Worm (Caenorhabditis elegans): ENCODE measurements around the gene let-756.

The let-756 gene

DNA sequence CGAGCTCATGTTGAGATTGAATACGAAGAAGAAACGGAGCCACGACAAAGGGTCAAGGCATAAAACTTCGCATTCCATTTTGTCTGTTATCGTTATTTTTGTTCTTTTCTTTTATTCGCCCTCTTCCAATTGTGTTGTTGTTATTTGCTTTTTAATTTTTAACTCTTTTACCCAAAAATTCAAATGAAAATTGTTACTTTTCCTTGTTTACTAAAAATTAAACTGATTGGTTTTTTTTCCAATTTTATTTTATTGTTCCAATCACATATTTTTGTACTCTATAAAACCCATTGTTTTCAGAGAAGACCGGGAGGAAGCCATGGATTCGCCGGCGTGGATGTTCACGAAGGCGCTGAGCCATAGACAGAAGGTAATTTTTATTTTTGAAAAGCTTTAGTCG is 26.5 kb upstream of the let-756 start, which contains the start of gene C16A3.5:
TSS of gene C16A3.5 (plus strand) at position 301 of the 400 bp plus-strand sequence.
- TF ChIP-seq ama-1 (optimal IDR thresholded peaks at IDR 0.05) (peak; percentile 55), zag-1 (tag; optimal IDR thresholded peaks at IDR 0.05) (no peak)

DNA sequence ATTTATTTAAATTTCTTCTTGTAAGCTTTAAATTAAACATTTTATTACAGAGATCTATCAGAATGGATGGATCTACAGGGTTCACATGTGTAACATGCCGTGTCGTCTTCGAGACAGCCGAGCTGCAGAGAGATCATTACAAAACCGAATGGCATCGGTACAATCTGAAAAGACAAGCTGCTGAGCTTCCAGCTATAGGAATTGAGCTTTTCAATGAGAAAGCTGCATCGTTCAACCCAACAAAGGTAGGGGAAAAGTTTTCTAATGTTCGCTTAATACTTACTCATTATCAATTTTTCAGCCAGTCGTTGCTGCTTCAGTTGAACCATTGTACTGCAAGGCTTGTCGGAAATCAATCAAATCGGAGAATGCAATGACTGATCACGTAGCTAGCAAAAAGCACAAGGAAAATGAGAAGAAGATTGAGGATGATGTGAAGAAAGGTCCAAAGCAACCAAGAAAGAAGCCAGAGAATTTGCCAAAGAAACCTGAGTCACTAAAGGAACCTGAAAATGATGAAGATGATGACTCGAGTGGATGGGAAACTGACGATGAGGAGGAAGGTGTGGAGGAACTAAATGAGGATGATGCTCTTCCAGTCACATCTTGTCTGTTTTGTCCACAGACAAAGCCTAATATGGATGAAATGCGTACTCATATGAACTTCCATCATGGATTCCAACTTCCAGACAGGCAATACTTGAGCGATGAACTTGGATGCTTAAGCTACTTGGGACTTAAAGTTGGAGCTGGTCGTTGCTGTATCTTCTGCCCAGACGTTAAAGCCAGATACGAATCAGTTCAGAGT is 25.1 kb upstream of the let-756 start, which contains the start of gene znf-622:
TSS of gene znf-622 (plus strand) at position 51 of the 808 bp plus-strand sequence.
- TF ChIP-seq ama-1 (optimal IDR thresholded peaks at IDR 0.05): peak; percentile 14
- peak in 1 of 2 experiments; percentile 91 for TF ChIP-seq unc-62 (GFP tag; optimal IDR thresholded peaks at IDR 0.05 in 1 of 2)
- TF ChIP-seq unc-62 (tag; optimal IDR thresholded peaks at IDR 0.05): no peak
- no peak for TF ChIP-seq snpc-1.2 (GFP tag; IDR thresholded peaks at IDR 0.05)

ce11 chrIII:6382987-6383602 is 23.8 kb upstream of the let-756 start, which contains the start of gene let-716:
Gene let-716 (plus strand): TSS chrIII:6383552.
- TF ChIP-seq dve-1 (tag; optimal IDR thresholded peaks at IDR 0.05; ENCODE audit: insufficient read depth) (peak; percentile 19), lsy-2 (tag; optimal IDR thresholded peaks at IDR 0.05) (peak; percentile 56 to 97), unc-62 (GFP tag; optimal IDR thresholded peaks at IDR 0.05 in 1 of 2) (peak in 1 of 2 experiments; percentile 14), unc-62 (tag; optimal IDR thresholded peaks at IDR 0.05) (no peak), nhr-28 (tag; optimal IDR thresholded peaks at IDR 0.05) (peak; percentile 5), mxl-2 (GFP tag; conservative IDR thresholded peaks at IDR 0.05) (no peak), dpl-1 (GFP tag; optimal IDR thresholded peaks at IDR 0.05) (peak; percentile 24), snpc-4 (tag; optimal IDR thresholded peaks at IDR 0.05) (no peak), hif-1 (tag; optimal IDR thresholded peaks at IDR 0.05) (peak in 1 of 2 experiments; percentile 20), hmg-1.1 (GFP tag; IDR thresholded peaks at IDR 0.05) (0 out of 2 replicates have a peak, but pooled peaks have one; percentile 46), mes-2 (tag; optimal IDR thresholded peaks at IDR 0.05; ENCODE audit: poor library complexity, severe bottlenecking) (peak; percentile 40), mep-1 (tag; optimal IDR thresholded peaks at IDR 0.05) (peak; percentile 8), ces-1 (GFP tag; optimal IDR thresholded peaks at IDR 0.05) (no peak), lin-38 (GFP tag; IDR thresholded peaks at IDR 0.05) (peak; percentile 39; the same call in 1 of the 2 replicates)

DNA sequence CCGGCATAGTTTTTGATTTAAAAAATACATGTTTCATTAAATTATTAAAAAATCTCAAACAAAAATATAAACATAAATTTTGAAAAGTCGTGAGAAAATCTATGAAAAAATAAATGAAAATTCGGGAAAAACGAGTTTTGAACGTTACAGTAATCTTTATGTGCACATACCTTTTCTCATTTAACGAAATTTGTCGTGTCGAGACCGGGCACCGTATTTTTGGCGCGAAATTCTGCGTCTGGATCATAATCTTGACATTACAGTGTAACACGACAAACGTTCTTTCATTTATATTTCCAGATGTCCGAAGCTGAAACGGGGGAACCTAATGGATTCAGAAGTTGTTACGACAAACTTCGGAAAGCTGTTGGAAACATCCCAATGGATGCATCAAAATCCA is 17.4 kb upstream of the let-756 start, which contains the start of gene C16A3.2:
TSS of gene C16A3.2 (plus strand) at position 301 of the 400 bp plus-strand sequence.
- TF ChIP-seq unc-62 (GFP tag; optimal IDR thresholded peaks at IDR 0.05 in 1 of 2): no peak
- TF ChIP-seq unc-62 (tag; optimal IDR thresholded peaks at IDR 0.05): no peak
- no peak for TF ChIP-seq madf-5 (GFP tag; IDR thresholded peaks at IDR 0.05)
- no peak for TF ChIP-seq mdt-29 (GFP tag; IDR thresholded peaks at IDR 0.05)
- no peak for TF ChIP-seq F44E2.7 (GFP tag; IDR thresholded peaks at IDR 0.05)
- TF ChIP-seq nhr-28 (tag; optimal IDR thresholded peaks at IDR 0.05): no peak
- TF ChIP-seq lim-7 (GFP tag; IDR thresholded peaks at IDR 0.05): no peak
- no peak for TF ChIP-seq lin-13 (GFP tag; optimal IDR thresholded peaks at IDR 0.05)
- TF ChIP-seq saeg-2 (GFP tag; IDR thresholded peaks at IDR 0.05): no peak
- no peak for TF ChIP-seq vab-7 (GFP tag; IDR thresholded peaks at IDR 0.05)
- no peak for TF ChIP-seq T26A8.4 (GFP tag; IDR thresholded peaks at IDR 0.05)
- TF ChIP-seq egl-27 (tag; optimal IDR thresholded peaks at IDR 0.05): no peak
- TF ChIP-seq mxl-2 (GFP tag; conservative IDR thresholded peaks at IDR 0.05): no peak
- TF ChIP-seq ztf-11 (tag; optimal IDR thresholded peaks at IDR 0.05): no peak
- no peak for TF ChIP-seq hlh-11 (tag; optimal IDR thresholded peaks at IDR 0.05)
- TF ChIP-seq ztf-7 (tag; optimal IDR thresholded peaks at IDR 0.05): no peak
- no peak for TF ChIP-seq mxl-3 (GFP tag; optimal IDR thresholded peaks at IDR 0.05)
- no peak for TF ChIP-seq fkh-10 (GFP tag; optimal IDR thresholded peaks at IDR 0.05)
- no peak for TF ChIP-seq duxl-1 (tag; optimal IDR thresholded peaks at IDR 0.05; ENCODE audit: poor library complexity)
- no peak for TF ChIP-seq R02D3.7 (tag; optimal IDR thresholded peaks at IDR 0.05)
